Worm (Caenorhabditis elegans) whole organism, L1 larva: ENCODE measurements around the gene Y59A8B.8.
"Not testable (repeated sequence)": the region's sequence is repeated elsewhere in the genome, so short reads cannot be mapped to it uniquely, and the experiment has no call there.

Source experiments
- Y116A8C.19 ChIP-seq: sonication (generic microtip); optimal IDR thresholded peaks from 2 replicates; lab custom pipeline; 2016; ENCODE audit warnings: missing compliant biosample characterization, missing genetic modification characterization, borderline replicate concordance
- egl-27 ChIP-seq, 2 experiments: fragments of 150-350 bp in 1 of 2; sonication (generic microtip); optimal IDR thresholded peaks; 3 replicates each; lab custom pipeline; 2017 to 2018; ENCODE audit warnings: missing biosample characterization in 2 of 2, missing genetic modification characterization in 2 of 2, missing genetic modification reagents in 2 of 2
- elt-2 ChIP-seq: sonication (generic microtip); optimal IDR thresholded peaks from 2 replicates; lab custom pipeline; 2016; ENCODE audit warnings: missing genetic modification characterization, mild to moderate bottlenecking, inconsistent platforms, missing compliant biosample characterization, missing genetic modification reagents
- elt-3 ChIP-seq, 6 experiments: fragments of 150-350 bp in 1 of 6; sonication (generic microtip); optimal IDR thresholded peaks; 2 replicates each; lab custom pipeline; 2017 to 2018; ENCODE audit warnings: missing biosample characterization in 6 of 6, missing genetic modification characterization in 6 of 6, inconsistent platforms in 1 of 6
- nhr-28 ChIP-seq: fragments of 150-350 bp; optimal IDR thresholded peaks from 2 replicates; lab custom pipeline; 2014; ENCODE audit warnings: missing biosample characterization, missing genetic modification characterization
- nhr-76 ChIP-seq: sonication (generic microtip); optimal IDR thresholded peaks from 2 replicates; lab custom pipeline; 2017; ENCODE audit warnings: missing biosample characterization, missing genetic modification characterization
- pag-3 ChIP-seq: sonication (generic microtip); optimal IDR thresholded peaks from 2 replicates; lab custom pipeline; 2017; ENCODE audit warnings: missing genetic modification characterization, mild to moderate bottlenecking, missing compliant biosample characterization, antibody characterized with exemption, borderline replicate concordance; ENCODE audit not compliant: insufficient read depth
- skn-1 ChIP-seq: fragments of 150-350 bp; optimal IDR thresholded peaks from 2 replicates; lab custom pipeline; 2014; ENCODE audit warnings: missing biosample characterization, missing genetic modification characterization
- unc-130 ChIP-seq: fragments of 150-350 bp; optimal IDR thresholded peaks from 2 replicates; lab custom pipeline; 2017; ENCODE audit warnings: missing biosample characterization, missing genetic modification characterization, inconsistent platforms

DNA sequence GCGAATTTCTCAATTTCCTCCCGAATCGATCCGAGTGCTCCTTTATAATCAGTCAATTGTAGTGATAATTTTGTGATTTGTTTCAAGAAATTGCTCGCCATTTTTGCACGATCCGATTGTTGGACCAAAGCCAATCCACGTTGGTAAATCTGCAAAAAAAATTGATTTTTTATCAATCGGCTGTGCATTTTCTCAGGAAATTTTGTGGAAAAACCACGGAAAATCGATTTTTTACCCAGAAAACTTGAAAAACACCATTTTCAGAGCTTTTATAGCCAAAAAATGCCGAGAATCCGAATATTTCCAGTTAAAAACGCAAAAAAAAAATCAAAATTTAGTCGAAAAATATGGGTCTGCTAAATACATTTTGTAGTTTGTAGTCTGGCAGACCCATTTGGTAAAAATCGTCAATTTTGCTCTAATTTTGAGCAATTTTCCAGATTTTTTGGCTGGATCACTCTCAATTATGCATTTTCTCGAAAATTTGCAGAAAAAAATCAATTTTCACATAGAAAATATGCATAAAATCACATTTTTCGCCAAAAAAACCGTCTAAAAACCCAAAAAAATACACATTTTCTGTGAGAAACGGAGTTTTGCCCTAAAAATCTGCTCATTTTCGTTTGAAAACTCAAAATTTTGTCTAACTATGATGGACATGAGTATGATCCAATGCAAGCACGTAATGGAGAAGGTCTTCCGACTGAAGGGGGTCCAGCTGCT is 10.6 kb downstream of the Y59A8B.8 start, which contains the start of the genes Y59A8B.25 and ebp-3:
- not testable (repeated sequence) for TF ChIP-seq pag-3 (tag; lab: Kevin White, UChicago); elt-3 (tag; optimal IDR thresholded peaks at IDR 0.05; lab: Kevin White, UChicago); elt-2 (tag; lab: Kevin White, UChicago); nhr-76 (tag; lab: Kevin White, UChicago); unc-130 (tag; lab: Kevin White, UChicago); nhr-28 (tag; lab: Kevin White, UChicago); egl-27 (tag; optimal IDR thresholded peaks at IDR 0.05; lab: Kevin White, UChicago); skn-1 (tag; lab: Kevin White, UChicago); Y116A8C.19
